Worm (Caenorhabditis elegans): ENCODE results near the gene flp-12.

- TF ChIP-seq ceh-36 (tag; optimal IDR thresholded peaks at IDR 0.05), result no peak
- no peak for TF ChIP-seq ama-1 (optimal IDR thresholded peaks at IDR 0.05)
- no peak for TF ChIP-seq flt-1 (GFP tag; IDR thresholded peaks at IDR 0.05)
- no peak for TF ChIP-seq sea-1 (GFP tag; conservative IDR thresholded peaks at IDR 0.05)
- no peak for TF ChIP-seq tra-4 (tag; optimal IDR thresholded peaks at IDR 0.05)
- TF ChIP-seq ets-7 (tag; optimal IDR thresholded peaks at IDR 0.05), result no peak
- no peak for TF ChIP-seq ceh-13 (GFP tag; optimal IDR thresholded peaks at IDR 0.05)
- no peak for TF ChIP-seq hmg-4 (GFP tag; optimal IDR thresholded peaks at IDR 0.05)
- TF ChIP-seq hnd-1 (tag; optimal IDR thresholded peaks at IDR 0.05), result no peak
- no peak for TF ChIP-seq pes-1 (GFP tag; IDR thresholded peaks at IDR 0.05)
- TF ChIP-seq tbx-37 (GFP tag; conservative IDR thresholded peaks at IDR 0.05), result no peak
- TF ChIP-seq hmbx-1 (tag; optimal IDR thresholded peaks at IDR 0.05), result no peak
Measured at ce11 chrX:4632088-4632487, 39.9 kb upstream of the flp-12 start, which contains the start of gene slcr-46.1.

Measured in whole organism, early embryonic.